Worm (Caenorhabditis elegans): ENCODE measurements around the gene F36G3.2.

DNA sequence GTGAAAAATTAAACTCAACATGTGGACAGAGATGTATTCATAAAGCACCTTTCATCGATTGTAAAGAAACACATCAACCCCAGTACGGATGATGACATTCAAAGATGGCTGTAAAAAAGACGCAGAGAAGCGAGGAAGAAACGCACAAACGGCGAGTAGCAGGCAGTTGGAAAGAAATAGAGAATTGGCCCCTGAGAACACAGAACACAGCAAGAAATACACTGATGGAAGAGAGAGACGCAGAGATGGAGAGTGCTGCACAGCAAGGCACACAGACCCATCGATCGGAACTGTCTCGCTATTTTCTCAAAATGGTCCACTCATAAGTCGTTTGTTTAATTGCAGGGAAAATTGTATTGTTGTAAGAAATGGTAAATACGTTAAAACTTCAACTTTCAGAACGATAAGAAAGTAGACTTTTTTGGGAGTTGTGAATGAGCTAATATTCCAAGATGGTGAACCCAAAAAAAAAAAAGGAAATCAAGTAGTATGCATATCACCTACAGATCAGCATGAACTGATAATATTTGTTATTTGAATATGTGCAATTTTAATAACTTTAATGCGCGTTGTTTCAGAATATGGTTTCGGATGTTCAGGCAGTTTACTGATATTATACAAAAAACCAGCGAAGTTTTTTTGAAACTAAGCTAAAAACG lies 28.7 kb upstream of the F36G3.2 start:
- TF ChIP-seq pes-1 (GFP tag; IDR thresholded peaks at IDR 0.05) (no peak), flt-1 (GFP tag; IDR thresholded peaks at IDR 0.05) (no peak), F13C5.2 (tag; optimal IDR thresholded peaks at IDR 0.05) (no peak), aly-1 (tag; optimal IDR thresholded peaks at IDR 0.05) (no peak), ama-1 (optimal IDR thresholded peaks at IDR 0.05) (no peak), hnd-1 (tag; optimal IDR thresholded peaks at IDR 0.05) (no peak), ceh-13 (GFP tag; optimal IDR thresholded peaks at IDR 0.05) (no peak), ets-7 (tag; optimal IDR thresholded peaks at IDR 0.05) (no peak), tbx-11 (GFP tag; IDR thresholded peaks at IDR 0.05) (no peak), sea-1 (GFP tag; conservative IDR thresholded peaks at IDR 0.05) (no peak)

Data from whole organism, early embryonic.